Fruit fly (Drosophila melanogaster) whole organism, embryonic: ENCODE measurements around the gene sphe.

Source experiments
- Bdp1 ChIP-seq: fragments of 200-800 bp; sonication (Bioruptor generic); optimal IDR thresholded peaks from 3 replicates; lab custom pipeline; 2016; ENCODE audit warnings: missing biosample characterization, missing genetic modification characterization
- CG33557 ChIP-seq: fragments of 200-800 bp; sonication (Bioruptor generic); optimal IDR thresholded peaks from 2 replicates; lab custom pipeline; 2019; ENCODE audit warnings: missing biosample characterization, mild to moderate bottlenecking, missing genetic modification characterization, moderate library complexity
- Ets97D ChIP-seq: fragments of 200-800 bp; sonication (Bioruptor generic); optimal IDR thresholded peaks from 3 replicates; lab custom pipeline; 2016; ENCODE audit warnings: missing biosample characterization, missing genetic modification characterization
- Opbp ChIP-seq: fragments of 200-800 bp; sonication (Bioruptor generic); IDR thresholded peaks from 3 replicates; pipeline ENCODE4 v1.3.6; 2022; ENCODE audit warnings: missing biosample characterization, missing genetic modification characterization; ENCODE audit not compliant: partially characterized antibody
- lab ChIP-seq: fragments of 200-800 bp; sonication (Bioruptor generic); optimal IDR thresholded peaks from 3 replicates; lab custom pipeline; 2017; ENCODE audit warnings: missing biosample characterization, missing genetic modification characterization, mild to moderate bottlenecking, moderate library complexity, missing genetic modification reagents
- lmd ChIP-seq: fragments of 200-800 bp; sonication (Bioruptor generic); IDR thresholded peaks from 2 replicates; pipeline ENCODE4 v1.3.6; 2022; ENCODE audit warnings: missing biosample characterization, missing genetic modification characterization

DNA sequence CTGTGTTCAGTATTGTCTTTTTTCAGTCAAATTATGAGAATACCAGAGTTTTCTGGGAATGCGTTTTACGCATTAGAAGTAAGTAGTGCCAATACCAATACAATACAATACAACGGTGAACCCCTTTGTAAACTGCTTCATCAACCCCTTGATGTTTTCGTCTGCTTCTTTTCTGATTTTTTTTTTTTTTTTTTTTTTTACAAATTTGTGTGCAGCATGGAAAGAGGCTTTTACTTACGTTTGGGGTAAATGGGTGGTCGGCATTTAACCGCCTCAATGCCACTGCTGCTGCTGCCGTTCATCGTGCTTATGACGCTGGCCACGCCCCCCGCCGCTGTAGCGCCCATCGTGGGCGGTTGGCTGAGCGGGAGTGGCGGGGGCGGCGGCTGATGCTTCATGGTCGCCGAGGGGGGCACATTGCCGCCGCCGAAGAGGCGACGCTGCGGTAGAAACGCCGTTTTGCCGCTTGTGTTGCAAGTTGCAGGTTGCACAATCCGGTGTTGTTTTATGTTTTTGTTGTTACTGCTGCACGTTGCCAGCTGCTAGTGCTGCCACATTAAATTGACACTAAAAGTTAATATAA, 7.9 kb downstream of the sphe start:
- no peak for TF ChIP-seq lmd (GFP tag; lab: Robert Waterston, UW)
- TF ChIP-seq Ets97D: no peak
- TF ChIP-seq lab: no peak
- TF ChIP-seq Bdp1 (GFP tag; lab: Kevin White, UChicago): no peak
- TF ChIP-seq Opbp (GFP tag; lab: Robert Waterston, UW): no peak
- TF ChIP-seq CG33557: no peak
